Worm (Caenorhabditis elegans) whole organism, L3 larva: ENCODE results near the gene Y105C5B.11.

Experiments used
- R02D3.7 ChIP-seq: fragments of 150-350 bp; optimal IDR thresholded peaks from 2 replicates; lab custom pipeline; 2014; ENCODE audit warnings: missing biosample characterization, missing genetic modification characterization
- ama-1 ChIP-seq: fragments of 150-350 bp; optimal IDR thresholded peaks from 2 replicates; lab custom pipeline; 2018
- egl-27 ChIP-seq: sonication (generic microtip); optimal IDR thresholded peaks from 4 replicates; lab custom pipeline; 2017; ENCODE audit warnings: missing biosample characterization, missing genetic modification reagents, missing genetic modification characterization
- elt-3 ChIP-seq, 3 experiments: fragments of 150-350 bp in 1 of 3; sonication (generic microtip) in 2 of 3; optimal IDR thresholded peaks; 2 replicates in 2 of 3; 4 replicates in 1 of 3; lab custom pipeline; 2014 to 2017; ENCODE audit warnings: missing biosample characterization in 3 of 3, missing genetic modification characterization in 3 of 3
- fkh-10 ChIP-seq: sonication (generic microtip); optimal IDR thresholded peaks from 2 replicates; lab custom pipeline; 2017; ENCODE audit warnings: missing biosample characterization, missing genetic modification reagents, missing genetic modification characterization
- jun-1 ChIP-seq: fragments of 150-350 bp; optimal IDR thresholded peaks from 2 replicates; lab custom pipeline; 2014; ENCODE audit warnings: missing biosample characterization, missing genetic modification reagents, missing genetic modification characterization
- lin-15B ChIP-seq: fragments of 150-350 bp; optimal IDR thresholded peaks from 2 replicates; lab custom pipeline; 2014; ENCODE audit warnings: missing biosample characterization, missing genetic modification characterization
- nhr-237 ChIP-seq: fragments of 150-350 bp; optimal IDR thresholded peaks from 2 replicates; lab custom pipeline; 2014; ENCODE audit warnings: missing biosample characterization, missing genetic modification characterization
- nhr-76 ChIP-seq: fragments of 150-350 bp; sonication (generic microtip); optimal IDR thresholded peaks from 5 replicates; lab custom pipeline; 2014; ENCODE audit warnings: missing biosample characterization, missing genetic modification characterization
- pha-4 ChIP-seq: fragments of 150-350 bp; optimal IDR thresholded peaks from 2 replicates; lab custom pipeline; 2014; ENCODE audit warnings: missing biosample characterization, missing genetic modification reagents, missing genetic modification characterization
- zag-1 ChIP-seq: fragments of 150-350 bp; optimal IDR thresholded peaks from 2 replicates; lab custom pipeline; 2014; ENCODE audit warnings: missing biosample characterization, missing genetic modification characterization

ce11 chrIV:15906059-15906632 lies 35.2 kb downstream of the Y105C5B.11 start, which contains the start of gene srv-15:
- TF ChIP-seq elt-3 (tag; optimal IDR thresholded peaks at IDR 0.05; lab: Kevin White, UChicago) (no peak), R02D3.7 (no peak), fkh-10 (no peak), ama-1 (no peak), egl-27 (tag; lab: Kevin White, UChicago) (no peak), pha-4 (tag; lab: Kevin White, UChicago) (no peak), nhr-237 (no peak), jun-1 (tag; lab: Kevin White, UChicago) (no peak), lin-15B (tag; lab: Kevin White, UChicago) (no peak), nhr-76 (tag; lab: Kevin White, UChicago) (no peak), zag-1 (tag; lab: Kevin White, UChicago) (no peak)
